Fruit fly (Drosophila melanogaster): ENCODE results near the gene 140up.

DNA sequence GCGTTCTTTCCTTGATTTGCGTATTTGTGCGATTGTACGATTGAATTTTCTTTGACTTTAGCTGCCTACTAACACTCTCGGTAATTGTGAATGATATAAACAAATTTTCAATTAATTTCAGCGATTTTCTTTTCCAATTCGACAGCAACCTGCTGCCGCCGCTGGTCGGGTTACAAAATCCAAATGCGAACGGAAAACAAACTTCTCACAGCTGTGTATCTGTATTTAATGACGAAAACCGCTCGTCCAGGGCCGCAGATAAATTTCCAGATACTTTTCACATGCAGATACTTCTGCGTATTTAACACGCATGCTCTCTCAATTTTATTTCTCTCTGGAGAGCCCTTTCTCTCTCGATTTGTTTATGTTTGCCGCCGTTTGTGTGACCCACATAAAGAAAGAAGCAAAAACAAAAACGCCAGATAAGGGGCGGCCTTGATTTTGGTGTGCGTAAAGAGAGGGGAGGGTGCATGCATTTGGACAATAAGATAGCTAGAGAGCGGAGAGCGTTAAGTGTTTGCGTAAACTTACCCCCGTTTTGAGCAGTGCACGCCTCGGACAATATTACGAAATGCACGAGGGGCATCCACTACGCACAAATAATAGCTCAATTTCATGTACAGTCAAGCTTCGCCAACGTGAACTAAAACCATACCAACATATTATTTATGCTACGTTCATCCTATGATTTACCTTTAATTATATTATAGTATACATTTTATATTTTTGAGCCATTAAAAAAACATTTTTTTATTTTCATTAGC, 17.0 kb downstream of the 140up start, which contains the start of gene CG12402:
- TF ChIP-seq psq (optimal IDR thresholded peaks at IDR 0.05) (no peak), Myc (optimal IDR thresholded peaks at IDR 0.05) (no peak), h (optimal IDR thresholded peaks at IDR 0.05) (no peak), Sin3A (optimal IDR thresholded peaks at IDR 0.05) (no peak)
